Fruit fly (Drosophila melanogaster) whole organism: ENCODE results near the gene NKCC.

Experiments
- CG8478 ChIP-seq: fragments of >200 bp; optimal IDR thresholded peaks from 2 replicates; lab custom pipeline; 2018; ENCODE audit warnings: inconsistent platforms
- EcR ChIP-seq, 2 experiments: fragments of >200 bp; optimal IDR thresholded peaks; 2 replicates each; lab custom pipeline; 2017; ENCODE audit warnings: missing biosample characterization in 2 of 2, missing genetic modification characterization in 2 of 2, missing genetic modification reagents in 2 of 2
- pan ChIP-seq: fragments of >200 bp; optimal IDR thresholded peaks from 2 replicates; lab custom pipeline; 2017
- psq ChIP-seq: fragments of >200 bp; optimal IDR thresholded peaks from 2 replicates; lab custom pipeline; 2017
- usp ChIP-seq: fragments of >200 bp; optimal IDR thresholded peaks from 2 replicates; lab custom pipeline; 2017; ENCODE audit warnings: missing biosample characterization, missing genetic modification characterization, mixed read lengths

- TF ChIP-seq usp (GFP tag; lab: Kevin White, UChicago) (no peak), EcR (GFP tag; optimal IDR thresholded peaks at IDR 0.05; lab: Kevin White, UChicago) (no peak), CG8478 (no peak), psq (lab: Kevin White, UChicago) (no peak), pan (lab: Kevin White, UChicago) (no peak)
Measured at dm6 chr3R:5503789-5504387, 1.4 kb upstream of the NKCC start.
